Worm (Caenorhabditis elegans): Measurements from ENCODE around the gene Y57G7A.3.

DNA sequence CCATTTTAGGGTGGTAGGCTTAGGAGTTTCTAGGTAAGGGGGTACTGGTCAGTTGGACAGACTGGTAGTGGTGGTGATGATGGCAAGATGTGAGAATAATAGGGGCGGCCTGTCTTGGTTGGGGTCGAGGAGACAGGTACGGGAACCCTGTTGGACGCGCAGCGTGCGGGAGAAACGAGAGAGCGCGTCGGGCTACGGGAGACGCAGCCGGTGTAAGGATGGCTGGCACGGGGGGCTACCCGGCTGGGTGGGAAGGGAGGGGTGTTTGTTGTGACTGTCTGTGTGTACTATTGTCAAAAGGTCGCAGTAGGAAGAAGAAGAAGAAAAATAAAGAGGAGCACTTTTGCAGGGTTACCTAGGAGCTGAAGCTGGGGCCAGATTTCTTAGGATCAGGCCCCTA is 49.1 kb upstream of the Y57G7A.3 start:
- TF ChIP-seq him-1 (tag; optimal IDR thresholded peaks at IDR 0.05) (no peak), dao-5 (tag; optimal IDR thresholded peaks at IDR 0.05) (no peak), W03F9.2 (tag; optimal IDR thresholded peaks at IDR 0.05) (no peak)

All from whole organism, L4/young adult.